Fruit fly (Drosophila melanogaster): ENCODE results near the gene wcy.
A peak's percentile ranks its signal among the peaks of the same experiment; 100 is the strongest.

- peak; percentile 7 for TF ChIP-seq cyc (GFP tag; optimal IDR thresholded peaks at IDR 0.05)
- peak; percentile 80 for TF ChIP-seq Eip78C (GFP tag)
- TF ChIP-seq CG6854 (GFP tag; optimal IDR thresholded peaks at IDR 0.05) = no peak
- peak; percentile 13 for TF ChIP-seq CG34406 (GFP tag; optimal IDR thresholded peaks at IDR 0.05)
- no peak for TF ChIP-seq svp (GFP tag)
- TF ChIP-seq Hr38 (GFP tag; optimal IDR thresholded peaks at IDR 0.05) = no peak
- TF ChIP-seq Sox15 (GFP tag; optimal IDR thresholded peaks at IDR 0.05) = no peak
- no peak for TF ChIP-seq CG16779 (tag; optimal IDR thresholded peaks at IDR 0.05)
- no peak for TF ChIP-seq Eip93F (GFP tag; optimal IDR thresholded peaks at IDR 0.05)
- peak; percentile 11 for TF ChIP-seq CG8632 (GFP tag; optimal IDR thresholded peaks at IDR 0.05)
Observed at dm6 chrX:17121600-17121999, 43.9 kb upstream of the wcy start.

All from whole organism, prepupa.